Fruit fly (Drosophila melanogaster) whole organism, embryonic: ENCODE data around the gene Antp.

Experiments used
- CG14965 ChIP-seq: fragments of 200-800 bp; sonication (Bioruptor generic); optimal IDR thresholded peaks from 2 replicates; lab custom pipeline; 2016; ENCODE audit warnings: missing biosample characterization, missing genetic modification characterization, borderline replicate concordance
- CG7987 ChIP-seq: fragments of 200-800 bp; sonication (Bioruptor generic); optimal IDR thresholded peaks from 2 replicates; lab custom pipeline; 2018; ENCODE audit warnings: missing biosample characterization, mild to moderate bottlenecking, missing genetic modification characterization, moderate library complexity
- Lpt ChIP-seq: fragments of >200 bp; optimal IDR thresholded peaks from 2 replicates; lab custom pipeline; 2018; ENCODE audit warnings: missing biosample characterization, missing genetic modification characterization
- btn ChIP-seq: fragments of 200-800 bp; sonication (Bioruptor generic); optimal IDR thresholded peaks from 2 replicates; lab custom pipeline; 2016; ENCODE audit warnings: missing biosample characterization, missing genetic modification characterization
- crc ChIP-seq: fragments of 200-800 bp; sonication (Bioruptor generic); optimal IDR thresholded peaks from 2 replicates; lab custom pipeline; 2016; ENCODE audit warnings: missing biosample characterization, missing genetic modification characterization
- p53 ChIP-seq: fragments of 200-800 bp; sonication (Bioruptor generic); optimal IDR thresholded peaks from 2 replicates; lab custom pipeline; 2016; ENCODE audit warnings: missing biosample characterization, missing genetic modification characterization
- wdn ChIP-seq: fragments of 200-800 bp; sonication (Bioruptor generic); IDR thresholded peaks from 2 replicates; pipeline ENCODE4 v1.3.6; 2022; ENCODE audit warnings: missing biosample characterization, missing genetic modification characterization

- TF ChIP-seq wdn (GFP tag; lab: Robert Waterston, UW) (no peak), CG14965 (GFP tag; lab: Kevin White, UChicago) (no peak), crc (GFP tag; lab: Kevin White, UChicago) (no peak), Lpt (GFP tag; lab: Kevin White, UChicago) (no peak), CG7987 (GFP tag; lab: Kevin White, UChicago) (no peak), btn (GFP tag; lab: Kevin White, UChicago) (no peak), p53 (no peak)
Measured at dm6 chr3R:6918270-6918669, 80.8 kb downstream of the Antp start.
